Worm (Caenorhabditis elegans) whole organism, mixed stage, embryonic: ENCODE measurements around the gene F20D12.7.

Experiments
- M03D4.4 ChIP-seq: sonication (generic microtip); optimal IDR thresholded peaks from 2 replicates; lab custom pipeline; 2017; ENCODE audit warnings: mild to moderate bottlenecking, missing genetic modification characterization, missing compliant biosample characterization
- bed-3 ChIP-seq: fragments of 200-800 bp; sonication (Bioruptor generic); optimal IDR thresholded peaks from 3 replicates; lab custom pipeline; 2018; ENCODE audit warnings: mild to moderate bottlenecking, missing genetic modification characterization, moderate library complexity, missing compliant biosample characterization
- blmp-1 ChIP-seq: fragments of 150-350 bp; optimal IDR thresholded peaks from 2 replicates; lab custom pipeline; 2014; ENCODE audit warnings: missing biosample characterization, missing genetic modification characterization
- ceh-39 ChIP-seq: fragments of 150-350 bp; optimal IDR thresholded peaks from 2 replicates; lab custom pipeline; 2014; ENCODE audit warnings: missing biosample characterization, missing genetic modification characterization
- ceh-43 ChIP-seq: fragments of 200-800 bp; sonication (Bioruptor generic); optimal IDR thresholded peaks from 2 replicates; lab custom pipeline; 2018; ENCODE audit warnings: mild to moderate bottlenecking, missing genetic modification characterization, moderate library complexity, missing compliant biosample characterization
- ceh-83 ChIP-seq: fragments of 200-800 bp; sonication (Bioruptor generic); optimal IDR thresholded peaks from 2 replicates; lab custom pipeline; 2018; ENCODE audit warnings: mild to moderate bottlenecking, missing genetic modification characterization, missing compliant biosample characterization
- ces-1 ChIP-seq: fragments of 150-350 bp; optimal IDR thresholded peaks from 2 replicates; lab custom pipeline; 2014; ENCODE audit warnings: missing biosample characterization, missing genetic modification reagents, missing genetic modification characterization
- cnd-1 ChIP-seq: fragments of 200-800 bp; sonication (Bioruptor generic); optimal IDR thresholded peaks from 2 replicates; lab custom pipeline; 2018; ENCODE audit warnings: mild to moderate bottlenecking, missing genetic modification characterization, missing compliant biosample characterization
- drap-1 ChIP-seq: fragments of 200-800 bp; sonication (Bioruptor generic); optimal IDR thresholded peaks from 3 replicates; lab custom pipeline; 2018; ENCODE audit warnings: mild to moderate bottlenecking, missing genetic modification characterization, missing compliant biosample characterization
- elt-3 ChIP-seq: fragments of 150-350 bp; optimal IDR thresholded peaks from 2 replicates; lab custom pipeline; 2014; ENCODE audit warnings: missing biosample characterization, missing genetic modification characterization
- flh-1 ChIP-seq: fragments of 200-800 bp; sonication (Bioruptor generic); optimal IDR thresholded peaks from 2 replicates; lab custom pipeline; 2018; ENCODE audit warnings: mild to moderate bottlenecking, missing genetic modification characterization, moderate library complexity, missing compliant biosample characterization
- ham-2 ChIP-seq: fragments of 200-800 bp; sonication (Bioruptor generic); optimal IDR thresholded peaks from 2 replicates; lab custom pipeline; 2018; ENCODE audit warnings: mild to moderate bottlenecking, missing genetic modification characterization, missing compliant biosample characterization
- hlh-1 ChIP-seq: fragments of 150-350 bp; optimal IDR thresholded peaks from 2 replicates; lab custom pipeline; 2014; ENCODE audit warnings: missing biosample characterization, missing genetic modification reagents, missing genetic modification characterization
- lin-13 ChIP-seq: fragments of 150-350 bp; optimal IDR thresholded peaks from 2 replicates; lab custom pipeline; 2014; ENCODE audit warnings: missing biosample characterization, missing genetic modification characterization
- lin-32 ChIP-seq: fragments of 200-800 bp; sonication (Bioruptor generic); optimal IDR thresholded peaks from 2 replicates; lab custom pipeline; 2018; ENCODE audit warnings: mild to moderate bottlenecking, missing genetic modification characterization, missing compliant biosample characterization
- lsy-2 ChIP-seq: fragments of 150-350 bp; optimal IDR thresholded peaks from 2 replicates; lab custom pipeline; 2014; ENCODE audit warnings: missing biosample characterization, missing genetic modification characterization
- mab-5 ChIP-seq: fragments of 150-350 bp; optimal IDR thresholded peaks from 2 replicates; lab custom pipeline; 2014; ENCODE audit warnings: missing biosample characterization, missing genetic modification characterization
- mep-1 ChIP-seq: fragments of 150-350 bp; optimal IDR thresholded peaks from 2 replicates; lab custom pipeline; 2017; ENCODE audit warnings: missing biosample characterization, missing genetic modification reagents, missing genetic modification characterization, inconsistent platforms
- mls-2 ChIP-seq: sonication (generic microtip); optimal IDR thresholded peaks from 2 replicates; lab custom pipeline; 2016; ENCODE audit warnings: mild to moderate bottlenecking, missing genetic modification characterization, moderate library complexity, missing compliant biosample characterization
- nhr-12 ChIP-seq: fragments of 150-350 bp; optimal IDR thresholded peaks from 2 replicates; lab custom pipeline; 2014; ENCODE audit warnings: missing biosample characterization, missing genetic modification characterization
- nhr-2 ChIP-seq: fragments of 150-350 bp; optimal IDR thresholded peaks from 2 replicates; lab custom pipeline; 2014; ENCODE audit warnings: missing biosample characterization, missing genetic modification characterization
- nhr-237 ChIP-seq: fragments of 150-350 bp; optimal IDR thresholded peaks from 2 replicates; lab custom pipeline; 2014; ENCODE audit warnings: missing biosample characterization, missing genetic modification characterization
- nhr-28 ChIP-seq: fragments of 150-350 bp; optimal IDR thresholded peaks from 2 replicates; lab custom pipeline; 2014; ENCODE audit warnings: missing biosample characterization, missing genetic modification characterization
- nhr-76 ChIP-seq: sonication (generic microtip); optimal IDR thresholded peaks from 2 replicates; lab custom pipeline; 2017; ENCODE audit warnings: missing biosample characterization, missing genetic modification characterization
- pha-4 ChIP-seq: fragments of 150-350 bp; optimal IDR thresholded peaks from 2 replicates; lab custom pipeline; 2018; ENCODE audit warnings: missing biosample characterization, missing genetic modification reagents, missing genetic modification characterization
- sem-2 ChIP-seq: fragments of 200-800 bp; sonication (Bioruptor generic); optimal IDR thresholded peaks from 2 replicates; lab custom pipeline; 2018; ENCODE audit warnings: mild to moderate bottlenecking, missing genetic modification characterization, missing compliant biosample characterization
- snpc-4 ChIP-seq: fragments of 150-350 bp; optimal IDR thresholded peaks from 2 replicates; lab custom pipeline; 2014; ENCODE audit warnings: missing biosample characterization, missing genetic modification characterization
- sptf-1 ChIP-seq: sonication (generic microtip); optimal IDR thresholded peaks from 2 replicates; lab custom pipeline; 2017; ENCODE audit warnings: mild to moderate bottlenecking, missing genetic modification characterization, moderate library complexity, missing compliant biosample characterization
- unc-120 ChIP-seq: sonication (generic microtip); optimal IDR thresholded peaks from 2 replicates; lab custom pipeline; 2017; ENCODE audit warnings: missing genetic modification characterization, missing compliant biosample characterization; ENCODE audit not compliant: poor library complexity, severe bottlenecking
- unc-39 ChIP-seq: fragments of 150-350 bp; optimal IDR thresholded peaks from 2 replicates; lab custom pipeline; 2014; ENCODE audit warnings: missing biosample characterization, missing genetic modification characterization
- zip-8 ChIP-seq: fragments of 150-350 bp; optimal IDR thresholded peaks from 2 replicates; lab custom pipeline; 2014; ENCODE audit warnings: missing biosample characterization, missing genetic modification characterization
- ztf-11 ChIP-seq: fragments of 150-350 bp; optimal IDR thresholded peaks from 2 replicates; lab custom pipeline; 2014; ENCODE audit warnings: missing biosample characterization, missing genetic modification characterization

Gene F20D12.7

ce11 chrIV:7940919-7941318, 2.2 kb upstream of the F20D12.7 start, which contains the start of gene exc-9:
Gene exc-9 (minus strand): TSS chrIV:7941019.
- TF ChIP-seq unc-120 (tag; lab: Kevin White, UChicago): no peak
- TF ChIP-seq flh-1: no peak
- no peak for TF ChIP-seq nhr-237 (tag; lab: Kevin White, UChicago)
- TF ChIP-seq mep-1 (tag; lab: Kevin White, UChicago): no peak
- no peak for TF ChIP-seq bed-3
- TF ChIP-seq pha-4 (tag; lab: Kevin White, UChicago): no peak
- no peak for TF ChIP-seq ceh-39 (tag; lab: Kevin White, UChicago)
- no peak for TF ChIP-seq ceh-43 (GFP tag; lab: Kevin White, UChicago)
- TF ChIP-seq lin-32 (GFP tag; lab: Kevin White, UChicago): no peak
- no peak for TF ChIP-seq lsy-2 (tag; lab: Kevin White, UChicago)

- TF ChIP-seq ceh-43 (GFP tag; lab: Kevin White, UChicago): no peak
- TF ChIP-seq ces-1: no peak
- TF ChIP-seq lin-32 (GFP tag; lab: Kevin White, UChicago): no peak
- TF ChIP-seq ceh-83 (GFP tag; lab: Kevin White, UChicago): no peak
- no peak for TF ChIP-seq ham-2 (GFP tag; lab: Kevin White, UChicago)
- TF ChIP-seq nhr-28 (tag; lab: Kevin White, UChicago): no peak
- TF ChIP-seq lin-13 (tag; lab: Kevin White, UChicago): no peak
- no peak for TF ChIP-seq unc-120 (tag; lab: Kevin White, UChicago)
- no peak for TF ChIP-seq nhr-12 (tag; lab: Kevin White, UChicago)
- no peak for TF ChIP-seq mls-2
- no peak for TF ChIP-seq M03D4.4 (tag; lab: Kevin White, UChicago)
- no peak for TF ChIP-seq zip-8
- no peak for TF ChIP-seq nhr-237 (tag; lab: Kevin White, UChicago)
- TF ChIP-seq drap-1 (GFP tag; lab: Kevin White, UChicago): no peak
- no peak for TF ChIP-seq cnd-1 (tag; lab: Kevin White, UChicago)
These were observed 5.0 kb downstream of the F20D12.7 start, which contains the start of gene bbs-2 for ce11 chrIV:7933733-7934132. Gene bbs-2 (plus strand): TSS chrIV:7934033.

ce11 chrIV:7931873-7932272, 6.9 kb downstream of the F20D12.7 start:
- no peak for TF ChIP-seq ceh-83 (GFP tag; lab: Kevin White, UChicago)
- no peak for TF ChIP-seq zip-8
- no peak for TF ChIP-seq ham-2 (GFP tag; lab: Kevin White, UChicago)
- no peak for TF ChIP-seq pha-4 (tag; lab: Kevin White, UChicago)
- TF ChIP-seq nhr-12 (tag; lab: Kevin White, UChicago): no peak
- TF ChIP-seq unc-39 (tag; lab: Kevin White, UChicago): no peak
- no peak for TF ChIP-seq drap-1 (GFP tag; lab: Kevin White, UChicago)
- TF ChIP-seq M03D4.4 (tag; lab: Kevin White, UChicago): no peak
- no peak for TF ChIP-seq snpc-4
- no peak for TF ChIP-seq elt-3 (tag; lab: Kevin White, UChicago)
- no peak for TF ChIP-seq sem-2 (GFP tag; lab: Kevin White, UChicago)
- no peak for TF ChIP-seq hlh-1
- TF ChIP-seq mab-5: no peak
- TF ChIP-seq lsy-2 (tag; lab: Kevin White, UChicago): no peak
- no peak for TF ChIP-seq ztf-11
- no peak for TF ChIP-seq nhr-28 (tag; lab: Kevin White, UChicago)

- TF ChIP-seq ceh-43 (GFP tag; lab: Kevin White, UChicago) (no peak), nhr-12 (tag; lab: Kevin White, UChicago) (no peak), nhr-76 (tag; lab: Kevin White, UChicago) (no peak), ham-2 (GFP tag; lab: Kevin White, UChicago) (no peak), nhr-2 (tag; lab: Kevin White, UChicago) (no peak), drap-1 (GFP tag; lab: Kevin White, UChicago) (no peak), blmp-1 (tag; lab: Kevin White, UChicago) (no peak), mab-5 (no peak), M03D4.4 (tag; lab: Kevin White, UChicago) (no peak), sptf-1 (no peak), zip-8 (no peak), ces-1 (no peak), lin-13 (tag; lab: Kevin White, UChicago) (no peak), nhr-28 (tag; lab: Kevin White, UChicago) (no peak), snpc-4 (no peak), cnd-1 (tag; lab: Kevin White, UChicago) (no peak), flh-1 (no peak), elt-3 (tag; lab: Kevin White, UChicago) (no peak), hlh-1 (no peak)
These were observed 10.9 kb downstream of the F20D12.7 start, which contains the start of gene gcy-8 for ce11 chrIV:7927852-7928251. Gene gcy-8 (plus strand): TSS chrIV:7928152.
